Worm (Caenorhabditis elegans) whole organism, L3 larva: ENCODE results near the gene ZK666.8.
A peak's percentile ranks its signal among the peaks of the same experiment; 100 is the strongest.
"Not testable (repeated sequence)": the region's sequence is repeated elsewhere in the genome, so short reads cannot be mapped to it uniquely, and the experiment has no call there.

Source experiments
- R02D3.7 ChIP-seq: fragments of 150-350 bp; optimal IDR thresholded peaks from 2 replicates; lab custom pipeline; 2014; ENCODE audit warnings: missing biosample characterization, missing genetic modification characterization
- aly-2 ChIP-seq: fragments of 150-350 bp; optimal IDR thresholded peaks from 2 replicates; lab custom pipeline; 2014; ENCODE audit warnings: missing biosample characterization, missing genetic modification characterization
- elt-2 ChIP-seq: sonication (generic microtip); optimal IDR thresholded peaks from 2 replicates; lab custom pipeline; 2016; ENCODE audit warnings: missing genetic modification reagents, mild to moderate bottlenecking, missing genetic modification characterization, missing compliant biosample characterization
- lin-39 ChIP-seq: fragments of 150-350 bp; optimal IDR thresholded peaks from 2 replicates; lab custom pipeline; 2018; ENCODE audit warnings: missing biosample characterization, missing genetic modification reagents, missing genetic modification characterization
- mdl-1 ChIP-seq: fragments of 150-350 bp; optimal IDR thresholded peaks from 2 replicates; lab custom pipeline; 2014; ENCODE audit warnings: missing biosample characterization, missing genetic modification characterization
- nhr-11 ChIP-seq: fragments of 150-350 bp; optimal IDR thresholded peaks from 2 replicates; lab custom pipeline; 2014; ENCODE audit warnings: missing biosample characterization, missing genetic modification characterization
- sea-2 ChIP-seq: fragments of 150-350 bp; sonication (generic microtip); optimal IDR thresholded peaks from 4 replicates; lab custom pipeline; 2014; ENCODE audit warnings: missing biosample characterization, missing genetic modification reagents, missing genetic modification characterization
- skn-1 ChIP-seq: fragments of 150-350 bp; optimal IDR thresholded peaks from 2 replicates; lab custom pipeline; 2014; ENCODE audit warnings: missing biosample characterization, missing genetic modification characterization
- tbx-2 ChIP-seq: sonication (generic microtip); optimal IDR thresholded peaks from 2 replicates; lab custom pipeline; 2016; ENCODE audit warnings: mild to moderate bottlenecking, missing genetic modification characterization, missing compliant biosample characterization
- unc-62 ChIP-seq: fragments of 150-350 bp; sonication (generic microtip); optimal IDR thresholded peaks from 4 replicates; lab custom pipeline; 2014; ENCODE audit warnings: missing biosample characterization, missing genetic modification reagents, missing genetic modification characterization
- zag-1 ChIP-seq: fragments of 150-350 bp; optimal IDR thresholded peaks from 2 replicates; lab custom pipeline; 2014; ENCODE audit warnings: missing biosample characterization, missing genetic modification characterization

- not testable (repeated sequence) for TF ChIP-seq tbx-2; unc-62 (GFP tag; lab: Kevin White, UChicago); lin-39 (tag; lab: Kevin White, UChicago); mdl-1 (tag; lab: Kevin White, UChicago); zag-1 (tag; lab: Kevin White, UChicago); sea-2 (GFP tag; lab: Kevin White, UChicago); aly-2 (tag; lab: Kevin White, UChicago); nhr-11 (tag; lab: Kevin White, UChicago); skn-1 (tag; lab: Kevin White, UChicago); R02D3.7 (tag; lab: Kevin White, UChicago)
- peak; percentile 2 for TF ChIP-seq elt-2
Observed at ce11 chrII:10442846-10443245, 50.1 kb downstream of the ZK666.8 start, which contains the start of gene ZK673.1.
